Fruit fly (Drosophila melanogaster): Measurements from ENCODE around the gene Cpr67Fa2.

dm6 chr3L:10931430-10931829 is 39.9 kb downstream of the Cpr67Fa2 start:
- no peak for TF ChIP-seq CG8478 (optimal IDR thresholded peaks at IDR 0.05)
- no peak for TF ChIP-seq CTCF (optimal IDR thresholded peaks at IDR 0.05)
